Worm (Caenorhabditis elegans) whole organism, mixed stage, embryonic: ENCODE data around the gene ins-37.

Experiments used
- elt-1 ChIP-seq: sonication (generic microtip); optimal IDR thresholded peaks from 2 replicates; lab custom pipeline; 2017; ENCODE audit warnings: missing genetic modification characterization, mild to moderate bottlenecking, missing compliant biosample characterization, antibody characterized with exemption, moderate library complexity, borderline replicate concordance; ENCODE audit not compliant: insufficient read depth
- elt-3 ChIP-seq: fragments of 150-350 bp; optimal IDR thresholded peaks from 2 replicates; lab custom pipeline; 2014; ENCODE audit warnings: missing biosample characterization, missing genetic modification characterization
- lin-32 ChIP-seq: fragments of 200-800 bp; sonication (Bioruptor generic); optimal IDR thresholded peaks from 2 replicates; lab custom pipeline; 2018; ENCODE audit warnings: mild to moderate bottlenecking, missing genetic modification characterization, missing compliant biosample characterization
- mep-1 ChIP-seq: fragments of 150-350 bp; optimal IDR thresholded peaks from 2 replicates; lab custom pipeline; 2017; ENCODE audit warnings: missing biosample characterization, missing genetic modification reagents, missing genetic modification characterization, inconsistent platforms
- mls-2 ChIP-seq: sonication (generic microtip); optimal IDR thresholded peaks from 2 replicates; lab custom pipeline; 2016; ENCODE audit warnings: mild to moderate bottlenecking, missing genetic modification characterization, moderate library complexity, missing compliant biosample characterization
- pha-4 ChIP-seq: fragments of 150-350 bp; optimal IDR thresholded peaks from 2 replicates; lab custom pipeline; 2018; ENCODE audit warnings: missing biosample characterization, missing genetic modification reagents, missing genetic modification characterization
- snpc-4 ChIP-seq: fragments of 150-350 bp; optimal IDR thresholded peaks from 2 replicates; lab custom pipeline; 2014; ENCODE audit warnings: missing biosample characterization, missing genetic modification characterization

- no peak for TF ChIP-seq lin-32
- TF ChIP-seq snpc-4 (tag; lab: Kevin White, UChicago) = no peak
- no peak for TF ChIP-seq elt-1 (tag; lab: Kevin White, UChicago)
- TF ChIP-seq pha-4 (tag; lab: Kevin White, UChicago) = no peak
- no peak for TF ChIP-seq elt-3 (tag; lab: Kevin White, UChicago)
- TF ChIP-seq mep-1 (tag; lab: Kevin White, UChicago) = no peak
- TF ChIP-seq mls-2 (tag; lab: Kevin White, UChicago) = no peak
Observed at ce11 chrII:13852004-13852403, 16.1 kb upstream of the ins-37 start, which contains the start of gene F08G2.8.
